Worm (Caenorhabditis elegans): ENCODE results near the gene K02E10.4.
A peak's percentile ranks its signal among the peaks of the same experiment; 100 is the strongest.

The K02E10.4 gene

ce11 chrX:2531276-2531675, 48.2 kb downstream of the K02E10.4 start (continued):
- TF ChIP-seq nhr-48 (tag; optimal IDR thresholded peaks at IDR 0.05): peak; percentile 46
- TF ChIP-seq vab-7 (GFP tag; IDR thresholded peaks at IDR 0.05): peak; percentile 77
- TF ChIP-seq lin-13 (GFP tag; optimal IDR thresholded peaks at IDR 0.05): peak; percentile 29
- 0 out of 2 replicates have a peak, but pooled peaks have one; percentile 48 for TF ChIP-seq ceh-44 (GFP tag; IDR thresholded peaks at IDR 0.05)
- TF ChIP-seq daf-12 (tag; optimal IDR thresholded peaks at IDR 0.05): no peak
- TF ChIP-seq pha-4 (GFP tag; IDR thresholded peaks at IDR 0.05): peak; percentile 70; the same call in 1 of the 2 replicates
- no peak for TF ChIP-seq pha-4 (tag; optimal IDR thresholded peaks at IDR 0.05)
- TF ChIP-seq F44E2.7 (GFP tag; IDR thresholded peaks at IDR 0.05): 0 out of 2 replicates have a peak, but pooled peaks have one; percentile 55
- TF ChIP-seq mxl-2 (GFP tag; conservative IDR thresholded peaks at IDR 0.05): no peak
- no peak for TF ChIP-seq daf-8 (GFP tag; IDR thresholded peaks at IDR 0.05)
- peak; percentile 81 for TF ChIP-seq snpc-1.2 (GFP tag; IDR thresholded peaks at IDR 0.05)
- no peak for TF ChIP-seq ztf-7 (tag; optimal IDR thresholded peaks at IDR 0.05)
- TF ChIP-seq lin-1 (GFP tag; IDR thresholded peaks at IDR 0.05): peak; percentile 43; the same call in 1 of the 2 replicates
- peak; percentile 81 for TF ChIP-seq lim-7 (GFP tag; IDR thresholded peaks at IDR 0.05)
- peak; percentile 46 for TF ChIP-seq hlh-30 (tag; optimal IDR thresholded peaks at IDR 0.05; ENCODE audit: insufficient read depth)
- no peak for TF ChIP-seq attf-4 (tag; optimal IDR thresholded peaks at IDR 0.05)
- no peak for TF ChIP-seq nhr-76 (tag; optimal IDR thresholded peaks at IDR 0.05)
- TF ChIP-seq nhr-41 (GFP tag; IDR thresholded peaks at IDR 0.05): peak; percentile 66; the same call in 1 of the 2 replicates
- peak; percentile 16 for TF ChIP-seq rbr-2 (tag; optimal IDR thresholded peaks at IDR 0.05)
- TF ChIP-seq cey-2 (tag; optimal IDR thresholded peaks at IDR 0.05; ENCODE audit: borderline replicate concordance, insufficient read depth): no peak
- TF ChIP-seq egl-43 (GFP tag; IDR thresholded peaks at IDR 0.05): peak; percentile 83
- peak; percentile 69; the same call in 1 of the 2 replicates for TF ChIP-seq D1046.2 (GFP tag; IDR thresholded peaks at IDR 0.05)
- TF ChIP-seq tra-1 (GFP tag; IDR thresholded peaks at IDR 0.05): peak; percentile 71
- 0 out of 2 replicates have a peak, but pooled peaks have one; percentile 40 for TF ChIP-seq php-3 (GFP tag; IDR thresholded peaks at IDR 0.05)
- TF ChIP-seq snpc-4 (tag; optimal IDR thresholded peaks at IDR 0.05): no peak
- no peak for TF ChIP-seq jun-1 (tag; optimal IDR thresholded peaks at IDR 0.05)
- TF ChIP-seq ama-1 (optimal IDR thresholded peaks at IDR 0.05): no peak
- TF ChIP-seq ctbp-1 (GFP tag; IDR thresholded peaks at IDR 0.05): peak; percentile 70
- peak; percentile 55 for TF ChIP-seq zip-2 (tag; optimal IDR thresholded peaks at IDR 0.05)
- peak; percentile 59 for TF ChIP-seq mes-2 (tag; optimal IDR thresholded peaks at IDR 0.05; ENCODE audit: poor library complexity, severe bottlenecking)
- TF ChIP-seq nhr-28 (tag; optimal IDR thresholded peaks at IDR 0.05): peak; percentile 8
- peak; percentile 34 for TF ChIP-seq nhr-111 (GFP tag; optimal IDR thresholded peaks at IDR 0.05)
- no peak for TF ChIP-seq ztf-11 (tag; optimal IDR thresholded peaks at IDR 0.05)
- TF ChIP-seq mdl-1 (tag; optimal IDR thresholded peaks at IDR 0.05): no peak

- TF ChIP-seq cey-2 (tag; optimal IDR thresholded peaks at IDR 0.05; ENCODE audit: borderline replicate concordance, insufficient read depth) (no peak), unc-62 (GFP tag; optimal IDR thresholded peaks at IDR 0.05 in 1 of 2) (peak in 1 of 2 experiments; percentile 67), unc-62 (tag; optimal IDR thresholded peaks at IDR 0.05) (no peak)
Observed at ce11 chrX:2532357-2532756, 49.3 kb downstream of the K02E10.4 start, which contains the start of gene tbc-12. Gene tbc-12 (minus strand): TSS chrX:2532457.

- TF ChIP-seq Y105C5A.15 (GFP tag; IDR thresholded peaks at IDR 0.05) (no peak), lir-3 (tag; optimal IDR thresholded peaks at IDR 0.05) (no peak), spr-3 (GFP tag; optimal IDR thresholded peaks at IDR 0.05) (no peak), nhr-111 (GFP tag; optimal IDR thresholded peaks at IDR 0.05) (no peak), Y75B8A.6 (GFP tag; IDR thresholded peaks at IDR 0.05) (no peak), mxl-3 (GFP tag; optimal IDR thresholded peaks at IDR 0.05) (peak; percentile 51), aly-2 (tag; optimal IDR thresholded peaks at IDR 0.05) (no peak), nhr-6 (tag; optimal IDR thresholded peaks at IDR 0.05) (peak; percentile 45), madf-9 (GFP tag; conservative IDR thresholded peaks at IDR 0.05) (0 out of 2 replicates have a peak, but pooled peaks have one; percentile 36), ztf-7 (tag; optimal IDR thresholded peaks at IDR 0.05) (no peak), nhr-41 (GFP tag; IDR thresholded peaks at IDR 0.05) (no peak), arid-1 (GFP tag; conservative IDR thresholded peaks at IDR 0.05) (no peak), unc-130 (GFP tag; optimal IDR thresholded peaks at IDR 0.05) (no peak), ceh-28 (tag; optimal IDR thresholded peaks at IDR 0.05) (peak; percentile 60), tra-1 (GFP tag; IDR thresholded peaks at IDR 0.05) (no peak), daf-19 (GFP tag; conservative IDR thresholded peaks at IDR 0.05) (no peak), F44E2.7 (GFP tag; IDR thresholded peaks at IDR 0.05) (no peak), saeg-2 (GFP tag; IDR thresholded peaks at IDR 0.05) (no peak)
Observed at ce11 chrX:2536246-2536772, 53.2 kb downstream of the K02E10.4 start.

All from whole organism, L4 larva.